Worm (Caenorhabditis elegans): ENCODE data around the gene fbn-1.

The fbn-1 gene

ce11 chrIII:7642015-7642414 lies 16.8 kb downstream of the fbn-1 start:
- TF ChIP-seq unc-62 (GFP tag; optimal IDR thresholded peaks at IDR 0.05), result no peak

- no peak for TF ChIP-seq unc-62 (GFP tag; optimal IDR thresholded peaks at IDR 0.05)
These were observed 17.9 kb downstream of the fbn-1 start, which contains the start of gene upp-1 for ce11 chrIII:7643084-7643483. TSS of gene upp-1 (minus strand) at chrIII:7643101.

DNA sequence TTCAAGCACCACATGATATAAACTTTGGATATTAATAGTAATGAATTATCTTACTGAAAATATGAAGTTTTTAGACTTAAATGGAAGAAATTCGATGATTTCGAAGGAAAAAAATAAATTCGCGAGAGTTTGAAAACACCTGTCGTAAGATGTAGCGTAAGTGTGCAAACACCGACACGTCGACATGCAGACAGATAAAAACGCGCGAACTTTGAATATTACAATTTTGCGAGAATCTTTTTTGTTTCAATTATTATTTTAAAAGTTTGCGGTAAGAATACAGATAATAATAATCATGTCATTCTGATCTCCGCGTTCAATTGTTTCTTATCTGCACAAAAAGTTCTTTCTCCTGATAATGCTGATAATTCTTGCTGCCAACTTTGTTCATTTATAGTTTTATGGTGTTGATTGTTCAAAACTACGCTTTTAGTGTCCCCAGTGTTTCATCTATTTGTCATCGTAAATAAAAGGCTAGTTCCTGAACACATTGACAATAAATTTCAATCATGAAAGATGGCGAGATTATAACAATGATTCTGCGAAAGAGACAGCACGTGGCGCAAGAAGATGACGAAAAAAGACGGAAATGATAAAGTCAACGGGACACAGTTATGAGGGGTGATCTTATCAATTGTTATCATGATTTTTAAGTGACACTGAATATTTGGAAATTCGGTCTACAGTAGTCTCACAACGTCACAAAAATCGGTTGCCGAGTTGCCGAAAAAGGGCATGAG lies 18.9 kb downstream of the fbn-1 start:
- no peak for TF ChIP-seq unc-62 (GFP tag; optimal IDR thresholded peaks at IDR 0.05)

- TF ChIP-seq unc-62 (GFP tag; optimal IDR thresholded peaks at IDR 0.05), result no peak
These were observed 19.9 kb downstream of the fbn-1 start for ce11 chrIII:7645075-7645474.

ce11 chrIII:7648841-7649240 lies 23.7 kb downstream of the fbn-1 start:
- TF ChIP-seq unc-62 (GFP tag; optimal IDR thresholded peaks at IDR 0.05), result no peak

DNA sequence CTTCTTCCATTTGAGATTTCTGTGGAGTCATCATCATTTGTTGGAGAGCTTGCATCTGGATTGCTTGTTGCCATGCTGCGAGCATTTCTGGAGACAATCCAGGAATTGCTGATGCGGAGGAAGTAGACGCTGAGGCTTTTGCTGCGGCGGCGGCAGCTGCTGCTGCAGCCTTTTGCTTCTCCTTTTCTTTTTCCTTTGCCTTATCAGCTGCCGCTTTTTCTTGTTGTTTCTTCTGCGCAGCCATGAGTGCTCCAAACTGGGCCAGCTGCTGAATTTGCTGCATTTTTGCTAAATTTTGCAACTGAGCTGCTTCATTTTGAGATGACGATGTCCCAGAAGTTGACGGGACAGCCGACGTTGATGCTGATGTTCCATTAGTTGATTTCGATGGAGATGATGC lies 30.3 kb downstream of the fbn-1 start:
- no peak for TF ChIP-seq unc-62 (GFP tag; optimal IDR thresholded peaks at IDR 0.05)

DNA sequence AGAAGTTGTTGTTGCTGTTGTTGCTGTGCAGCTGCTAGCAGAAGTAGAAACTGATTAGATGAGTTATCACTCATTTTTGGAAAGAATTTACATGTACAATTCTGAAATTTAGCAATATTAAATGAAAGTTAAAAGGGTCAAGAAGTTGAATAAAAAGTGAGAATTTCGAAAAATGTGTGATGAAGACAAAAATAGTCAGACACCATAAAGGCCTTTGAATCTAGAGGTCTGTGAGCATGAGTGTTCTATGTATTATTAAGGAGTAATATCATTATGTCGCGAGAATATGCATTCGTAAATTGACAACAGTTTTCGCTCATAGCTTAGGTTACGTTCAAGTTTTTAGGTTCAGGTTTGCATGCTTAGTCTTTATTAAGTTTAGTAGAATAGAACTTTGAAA lies 30.7 kb downstream of the fbn-1 start, which contains the start of gene baz-2:
Gene baz-2, minus strand, starts transcription at position 101 of the 400 bp plus-strand sequence.
- no peak for TF ChIP-seq unc-62 (GFP tag; optimal IDR thresholded peaks at IDR 0.05)

- TF ChIP-seq unc-62 (GFP tag; optimal IDR thresholded peaks at IDR 0.05), result no peak
These were observed 31.3 kb downstream of the fbn-1 start, which contains the start of gene ZK783.7 for ce11 chrIII:7656474-7656873. TSS of gene ZK783.7 (plus strand) at chrIII:7656719.

ce11 chrIII:7659440-7659839 lies 34.3 kb downstream of the fbn-1 start:
- TF ChIP-seq unc-62 (GFP tag; optimal IDR thresholded peaks at IDR 0.05), result no peak

DNA sequence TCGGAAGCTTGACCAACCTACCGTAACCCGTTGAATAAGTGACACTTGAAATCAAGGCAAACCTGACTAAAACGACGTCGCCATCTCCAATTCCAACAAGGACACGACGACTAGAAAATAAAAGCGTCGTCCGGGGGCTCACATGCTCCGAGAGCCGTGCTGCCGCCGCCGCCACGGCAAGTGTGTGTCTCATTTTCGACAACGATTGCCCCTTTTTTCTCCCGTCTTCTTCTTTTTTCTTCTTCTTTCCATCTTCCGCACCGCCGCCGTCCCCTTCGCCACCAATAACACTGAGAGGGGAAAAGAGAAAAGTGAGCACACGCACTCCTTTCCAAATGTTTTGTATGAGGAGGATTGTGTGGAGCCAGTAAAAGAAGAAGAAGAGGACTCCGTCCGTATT lies 36.0 kb downstream of the fbn-1 start:
- TF ChIP-seq unc-62 (GFP tag; optimal IDR thresholded peaks at IDR 0.05), result no peak

ce11 chrIII:7661978-7662377 lies 36.8 kb downstream of the fbn-1 start, which contains the start of gene lido-18:
TSS of gene lido-18 (plus strand) at chrIII:7662278.
- TF ChIP-seq unc-62 (GFP tag; optimal IDR thresholded peaks at IDR 0.05), result no peak

- TF ChIP-seq unc-62 (GFP tag; optimal IDR thresholded peaks at IDR 0.05), result no peak
These were observed 40.7 kb downstream of the fbn-1 start for ce11 chrIII:7665928-7666327.

ce11 chrIII:7672411-7672810 lies 47.2 kb downstream of the fbn-1 start:
- TF ChIP-seq unc-62 (GFP tag; optimal IDR thresholded peaks at IDR 0.05), result no peak
